Worm (Caenorhabditis elegans) whole organism, L4/young adult: Measurements from ENCODE around the gene Y46G5A.36.

Experiments used
- W03F9.2 ChIP-seq: fragments of 150-350 bp; optimal IDR thresholded peaks from 2 replicates; lab custom pipeline; 2014; ENCODE audit warnings: missing biosample characterization, missing genetic modification characterization
- dao-5 ChIP-seq: sonication (generic microtip); optimal IDR thresholded peaks from 2 replicates; lab custom pipeline; 2016; ENCODE audit warnings: missing genotype, missing genetic modification characterization, moderate library complexity, missing compliant biosample characterization
- him-1 ChIP-seq: sonication (generic microtip); optimal IDR thresholded peaks from 2 replicates; lab custom pipeline; 2016; ENCODE audit warnings: missing genotype, missing genetic modification reagents, missing genetic modification characterization, missing compliant biosample characterization

ce11 chrII:12850129-12850528 lies 26.6 kb downstream of the Y46G5A.36 start, which contains the start of gene Y46G5A.28:
- no peak for TF ChIP-seq dao-5 (tag; lab: Kevin White, UChicago)
- TF ChIP-seq him-1 (tag; lab: Kevin White, UChicago) = no peak
- TF ChIP-seq W03F9.2 = no peak
